Worm (Caenorhabditis elegans): ENCODE data around the gene moc-3.

The moc-3 gene

ce11 chrIV:8169674-8170073 lies 39.3 kb downstream of the moc-3 start, which contains the start of gene C07G1.15:
Gene C07G1.15, plus strand, starts transcription at chrIV:8169974.
- TF ChIP-seq pha-2 (tag; optimal IDR thresholded peaks at IDR 0.05) = no peak
- TF ChIP-seq ceh-34 (tag; optimal IDR thresholded peaks at IDR 0.05) = no peak
- no peak for TF ChIP-seq hlh-8 (tag; optimal IDR thresholded peaks at IDR 0.05)
- no peak for TF ChIP-seq pha-4 (tag; optimal IDR thresholded peaks at IDR 0.05)
- no peak for TF ChIP-seq ceh-24 (tag; optimal IDR thresholded peaks at IDR 0.05)
- TF ChIP-seq K09A11.1 (tag; optimal IDR thresholded peaks at IDR 0.05; ENCODE audit: insufficient read depth) = no peak
- TF ChIP-seq C38D4.7 (GFP tag; optimal IDR thresholded peaks at IDR 0.05) = no peak
- TF ChIP-seq dve-1 (tag; optimal IDR thresholded peaks at IDR 0.05) = no peak
- no peak for TF ChIP-seq pat-9 (tag; optimal IDR thresholded peaks at IDR 0.05)
- TF ChIP-seq ceh-9 (tag; optimal IDR thresholded peaks at IDR 0.05) = no peak
- TF ChIP-seq fkh-10 (GFP tag; optimal IDR thresholded peaks at IDR 0.05) = no peak
- TF ChIP-seq che-1 (tag; optimal IDR thresholded peaks at IDR 0.05) = no peak

- TF ChIP-seq K02D7.2 (tag; optimal IDR thresholded peaks at IDR 0.05) = no peak
- TF ChIP-seq ceh-24 (tag; optimal IDR thresholded peaks at IDR 0.05) = no peak
- no peak for TF ChIP-seq fkh-10 (GFP tag; optimal IDR thresholded peaks at IDR 0.05)
- TF ChIP-seq ahr-1 (tag; optimal IDR thresholded peaks at IDR 0.05) = no peak
- TF ChIP-seq dve-1 (tag; optimal IDR thresholded peaks at IDR 0.05) = peak; percentile 25
- no peak for TF ChIP-seq ceh-14 (tag; optimal IDR thresholded peaks at IDR 0.05)
- TF ChIP-seq dmd-4 (tag; optimal IDR thresholded peaks at IDR 0.05; ENCODE audit: borderline replicate concordance) = no peak
- TF ChIP-seq pax-1 (tag; optimal IDR thresholded peaks at IDR 0.05) = no peak
- TF ChIP-seq ref-2 (tag; optimal IDR thresholded peaks at IDR 0.05) = peak; percentile 7
These were observed 39.9 kb downstream of the moc-3 start for ce11 chrIV:8170264-8170663.

DNA sequence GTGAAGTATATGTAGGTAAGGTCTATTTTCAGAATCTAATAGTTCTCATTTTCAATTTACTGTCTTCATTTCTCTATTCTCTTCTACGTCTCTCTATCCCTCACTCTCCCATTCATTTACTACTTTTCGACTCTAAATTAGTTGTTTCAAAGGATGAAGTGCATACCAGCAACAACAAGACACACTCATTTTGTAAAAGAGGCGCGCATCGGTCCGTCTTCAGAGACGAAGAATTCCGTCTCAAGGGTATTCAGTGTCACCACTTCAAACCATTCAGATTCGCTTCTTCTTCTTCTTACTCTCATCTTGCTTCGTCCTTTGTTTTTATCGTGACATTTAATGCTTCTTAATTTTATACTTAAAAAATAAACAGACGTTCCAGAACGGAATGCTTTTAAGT lies 41.0 kb downstream of the moc-3 start:
- TF ChIP-seq lim-6 (tag; optimal IDR thresholded peaks at IDR 0.05) = no peak
- TF ChIP-seq lin-11 (tag; optimal IDR thresholded peaks at IDR 0.05) = no peak
- no peak for TF ChIP-seq T23F11.4 (GFP tag; optimal IDR thresholded peaks at IDR 0.05)
- no peak for TF ChIP-seq odd-2 (tag; optimal IDR thresholded peaks at IDR 0.05)
- TF ChIP-seq npax-4 (tag; optimal IDR thresholded peaks at IDR 0.05) = no peak
- no peak for TF ChIP-seq ama-1 (optimal IDR thresholded peaks at IDR 0.05)
- no peak for TF ChIP-seq ceh-6 (GFP tag; optimal IDR thresholded peaks at IDR 0.05)
- no peak for TF ChIP-seq unc-3 (GFP tag; conservative IDR thresholded peaks at IDR 0.05)
- TF ChIP-seq unc-3 (tag; optimal IDR thresholded peaks at IDR 0.05) = no peak
- no peak for TF ChIP-seq C08G9.2 (tag; optimal IDR thresholded peaks at IDR 0.05)
- no peak for TF ChIP-seq ztf-16 (tag; optimal IDR thresholded peaks at IDR 0.05)
- no peak for TF ChIP-seq zip-5 (tag; optimal IDR thresholded peaks at IDR 0.05)
- TF ChIP-seq mec-3 (tag; optimal IDR thresholded peaks at IDR 0.05; ENCODE audit: borderline replicate concordance) = no peak
- no peak for TF ChIP-seq tbx-2 (tag; optimal IDR thresholded peaks at IDR 0.05)

ce11 chrIV:8173610-8174009 lies 43.2 kb downstream of the moc-3 start:
- TF ChIP-seq ceh-14 (tag; optimal IDR thresholded peaks at IDR 0.05) (no peak), ceh-30 (tag; optimal IDR thresholded peaks at IDR 0.05) (no peak), pat-9 (tag; optimal IDR thresholded peaks at IDR 0.05) (no peak), ama-1 (optimal IDR thresholded peaks at IDR 0.05) (no peak), ceh-24 (tag; optimal IDR thresholded peaks at IDR 0.05) (no peak), tbx-7 (tag; optimal IDR thresholded peaks at IDR 0.05) (no peak), pqm-1 (tag; optimal IDR thresholded peaks at IDR 0.05) (no peak), odd-2 (tag; optimal IDR thresholded peaks at IDR 0.05) (no peak), ceh-45 (GFP tag; IDR thresholded peaks at IDR 0.05) (no peak), K02D7.2 (tag; optimal IDR thresholded peaks at IDR 0.05) (no peak), ceh-48 (tag; optimal IDR thresholded peaks at IDR 0.05) (no peak), lin-11 (tag; optimal IDR thresholded peaks at IDR 0.05) (no peak), hlh-6 (tag; optimal IDR thresholded peaks at IDR 0.05) (no peak), gmeb-2 (tag; optimal IDR thresholded peaks at IDR 0.05) (no peak), Y22D7AL.16 (tag; optimal IDR thresholded peaks at IDR 0.05) (no peak), ztf-16 (tag; optimal IDR thresholded peaks at IDR 0.05) (no peak), eyg-1 (tag; optimal IDR thresholded peaks at IDR 0.05) (no peak), ref-2 (tag; optimal IDR thresholded peaks at IDR 0.05) (no peak), pha-2 (tag; optimal IDR thresholded peaks at IDR 0.05) (no peak)
